Fruit fly (Drosophila melanogaster): ENCODE measurements around the gene Jhbp4.

dm6 chr3R:16071689-16072580 lies 28.6 kb downstream of the Jhbp4 start:
- TF ChIP-seq pan (optimal IDR thresholded peaks at IDR 0.05), result no peak
- TF ChIP-seq usp (GFP tag; optimal IDR thresholded peaks at IDR 0.05), result no peak
- no peak for TF ChIP-seq CG8478 (optimal IDR thresholded peaks at IDR 0.05)
